Worm (Caenorhabditis elegans): ENCODE data around the gene T12G3.6.

- TF ChIP-seq gmeb-2 (tag; optimal IDR thresholded peaks at IDR 0.05) (no peak), ceh-6 (GFP tag; optimal IDR thresholded peaks at IDR 0.05) (no peak)
Measured at ce11 chrIV:12036924-12037323, 5.9 kb upstream of the T12G3.6 start.

Measured in whole organism, late embryonic.